Worm (Caenorhabditis elegans) whole organism, L4 larva: ENCODE measurements around the gene C50E3.13.

Experiments used
- F10B5.3 ChIP-seq: sonication (generic microtip); optimal IDR thresholded peaks from 2 replicates; lab custom pipeline; 2016; ENCODE audit warnings: mild to moderate bottlenecking, missing genetic modification characterization, missing compliant biosample characterization
- F37D6.2 ChIP-seq: sonication (generic microtip); optimal IDR thresholded peaks from 2 replicates; lab custom pipeline; 2016; ENCODE audit warnings: mild to moderate bottlenecking, missing genetic modification characterization, missing compliant biosample characterization
- F44E2.7 ChIP-seq: fragments of 200-800 bp; sonication (Bioruptor generic); IDR thresholded peaks from 2 replicates; pipeline ENCODE4 v2.1.2; 2022; ENCODE audit warnings: missing genetic modification characterization, missing compliant biosample characterization
- R02D3.7 ChIP-seq: fragments of 150-350 bp; sonication (generic microtip); optimal IDR thresholded peaks from 3 replicates; lab custom pipeline; 2014; ENCODE audit warnings: missing biosample characterization, missing genetic modification characterization
- ZK337.2 ChIP-seq: fragments of 200-800 bp; sonication (Bioruptor generic); IDR thresholded peaks from 2 replicates; pipeline ENCODE4 v1.3.6; 2022; ENCODE audit warnings: missing genetic modification reagents, missing genetic modification characterization, missing compliant biosample characterization
- aly-2 ChIP-seq: sonication (generic microtip); optimal IDR thresholded peaks from 2 replicates; lab custom pipeline; 2018; ENCODE audit warnings: missing biosample characterization, missing genetic modification characterization
- ama-1 ChIP-seq: fragments of 150-350 bp; optimal IDR thresholded peaks from 2 replicates; lab custom pipeline; 2014; ENCODE audit warnings: inconsistent platforms, mixed read lengths
- ceh-44 ChIP-seq: fragments of 200-800 bp; sonication (Bioruptor generic); IDR thresholded peaks from 2 replicates; pipeline ENCODE4 v1.3.6; 2022; ENCODE audit warnings: missing genetic modification reagents, missing genetic modification characterization, missing compliant biosample characterization
- ceh-62 ChIP-seq: sonication (generic microtip); optimal IDR thresholded peaks from 2 replicates; lab custom pipeline; 2017; ENCODE audit warnings: missing biosample characterization, missing genetic modification characterization
- ceh-82 ChIP-seq: sonication (generic microtip); optimal IDR thresholded peaks from 2 replicates; lab custom pipeline; 2017; ENCODE audit warnings: missing biosample characterization, missing genetic modification characterization
- daf-19 ChIP-seq: fragments of 200-800 bp; sonication (Bioruptor generic); conservative IDR thresholded peaks from 2 replicates; pipeline ENCODE4 v1.3.6; 2022; ENCODE audit warnings: missing genetic modification characterization, missing compliant biosample characterization
- dmd-6 ChIP-seq: fragments of 200-800 bp; sonication (Bioruptor generic); IDR thresholded peaks from 2 replicates; pipeline ENCODE4 v1.3.6; 2022; ENCODE audit warnings: missing genetic modification reagents, missing genetic modification characterization, missing compliant biosample characterization
- dve-1 ChIP-seq: sonication (generic microtip); optimal IDR thresholded peaks from 2 replicates; lab custom pipeline; 2017; ENCODE audit warnings: antibody characterized with exemption, mild to moderate bottlenecking, missing genetic modification characterization, missing compliant biosample characterization; ENCODE audit not compliant: insufficient read depth
- fos-1 ChIP-seq: fragments of 150-350 bp; optimal IDR thresholded peaks from 2 replicates; lab custom pipeline; 2014; ENCODE audit warnings: missing biosample characterization, missing genetic modification characterization
- gei-8 ChIP-seq: fragments of 200-800 bp; sonication (Bioruptor generic); optimal IDR thresholded peaks from 2 replicates; lab custom pipeline; 2018; ENCODE audit warnings: mild to moderate bottlenecking, missing genetic modification characterization, missing compliant biosample characterization
- lim-7 ChIP-seq: fragments of 200-800 bp; sonication (Bioruptor generic); IDR thresholded peaks from 2 replicates; pipeline ENCODE4 v1.3.6; 2022; ENCODE audit warnings: missing genetic modification characterization, missing compliant biosample characterization
- lin-38 ChIP-seq: fragments of 200-800 bp; sonication (Bioruptor generic); IDR thresholded peaks from 2 replicates; pipeline ENCODE4 v1.3.6; 2022; ENCODE audit warnings: missing genetic modification reagents, missing genetic modification characterization, missing compliant biosample characterization
- lin-39 ChIP-seq: fragments of 150-350 bp; optimal IDR thresholded peaks from 2 replicates; lab custom pipeline; 2014; ENCODE audit warnings: missing biosample characterization, missing genetic modification reagents, missing genetic modification characterization
- mdt-29 ChIP-seq: fragments of 200-800 bp; sonication (Bioruptor generic); IDR thresholded peaks from 2 replicates; pipeline ENCODE4 v1.3.6; 2022; ENCODE audit warnings: missing genetic modification reagents, missing genetic modification characterization, missing compliant biosample characterization
- mep-1 ChIP-seq: fragments of 150-350 bp; sonication (generic microtip); optimal IDR thresholded peaks from 3 replicates; lab custom pipeline; 2014; ENCODE audit warnings: missing biosample characterization, missing genetic modification characterization
- mxl-2 ChIP-seq: fragments of 200-800 bp; sonication (Bioruptor generic); conservative IDR thresholded peaks from 2 replicates; pipeline ENCODE4 v1.3.6; 2022; ENCODE audit warnings: missing genetic modification reagents, missing genetic modification characterization, missing compliant biosample characterization
- mxl-3 ChIP-seq: fragments of 200-800 bp; sonication (Bioruptor generic); optimal IDR thresholded peaks from 2 replicates; lab custom pipeline; 2018; ENCODE audit warnings: mild to moderate bottlenecking, missing genetic modification characterization, missing compliant biosample characterization
- nhr-111 ChIP-seq: fragments of 200-800 bp; sonication (Bioruptor generic); optimal IDR thresholded peaks from 2 replicates; lab custom pipeline; 2018; ENCODE audit warnings: mild to moderate bottlenecking, missing genetic modification characterization, missing compliant biosample characterization
- nhr-237 ChIP-seq: sonication (generic microtip); optimal IDR thresholded peaks from 2 replicates; lab custom pipeline; 2017; ENCODE audit warnings: missing biosample characterization, missing genetic modification characterization
- nhr-25 ChIP-seq: sonication (generic microtip); optimal IDR thresholded peaks from 2 replicates; lab custom pipeline; 2017; ENCODE audit warnings: missing genetic modification characterization, mild to moderate bottlenecking, missing compliant biosample characterization, antibody characterized with exemption, moderate library complexity, borderline replicate concordance; ENCODE audit not compliant: insufficient read depth
- nhr-28 ChIP-seq: fragments of 150-350 bp; optimal IDR thresholded peaks from 2 replicates; lab custom pipeline; 2014; ENCODE audit warnings: missing biosample characterization, missing genetic modification characterization
- nhr-6 ChIP-seq: fragments of 150-350 bp; optimal IDR thresholded peaks from 2 replicates; lab custom pipeline; 2014; ENCODE audit warnings: missing biosample characterization, missing genetic modification characterization
- nhr-76 ChIP-seq: fragments of 150-350 bp; optimal IDR thresholded peaks from 2 replicates; lab custom pipeline; 2014; ENCODE audit warnings: missing biosample characterization, missing genetic modification characterization
- pha-4 ChIP-seq, 2 experiments: fragments of 150-350 bp in 1 of 2; fragments of 200-800 bp in 1 of 2; sonication (Bioruptor generic) in 1 of 2; IDR thresholded peaks in 1 of 2; optimal IDR thresholded peaks in 1 of 2; 2 replicates each; pipeline versions ENCODE4 v1.3.6 to Lab custom; 2014 to 2022; ENCODE audit warnings: missing genetic modification characterization in 2 of 2, missing genetic modification reagents in 2 of 2, missing biosample characterization in 1 of 2, missing compliant biosample characterization in 1 of 2
- set-16 ChIP-seq: fragments of 200-800 bp; sonication (Bioruptor generic); IDR thresholded peaks from 2 replicates; pipeline ENCODE4 v1.3.6; 2022; ENCODE audit warnings: missing genetic modification reagents, missing genetic modification characterization, missing compliant biosample characterization
- skn-1 ChIP-seq: fragments of 150-350 bp; optimal IDR thresholded peaks from 2 replicates; lab custom pipeline; 2014; ENCODE audit warnings: missing biosample characterization, missing genetic modification characterization
- spr-3 ChIP-seq: fragments of 200-800 bp; sonication (Bioruptor generic); optimal IDR thresholded peaks from 2 replicates; lab custom pipeline; 2018; ENCODE audit warnings: mild to moderate bottlenecking, missing genetic modification characterization, missing compliant biosample characterization
- tra-1 ChIP-seq: fragments of 200-800 bp; sonication (Bioruptor generic); IDR thresholded peaks from 2 replicates; pipeline ENCODE4 v1.3.6; 2022; ENCODE audit warnings: missing genetic modification reagents, missing genetic modification characterization, missing compliant biosample characterization
- unc-62 ChIP-seq, 3 experiments: fragments of 150-350 bp in 1 of 3; sonication (generic microtip); optimal IDR thresholded peaks in 2 of 3; peaks in 1 of 3; 1 replicate in 1 of 3; 2 replicates in 2 of 3; lab custom pipeline; 2014 to 2017; ENCODE audit warnings: missing biosample characterization in 3 of 3, missing genetic modification characterization in 3 of 3, missing genetic modification reagents in 3 of 3, missing genotype in 1 of 3
- zfp-3 ChIP-seq: fragments of 200-800 bp; sonication (Bioruptor generic); conservative IDR thresholded peaks from 2 replicates; pipeline ENCODE4 v1.3.6; 2022; ENCODE audit warnings: missing genetic modification reagents, missing genetic modification characterization, missing compliant biosample characterization
- zip-2 ChIP-seq: fragments of 150-350 bp; optimal IDR thresholded peaks from 2 replicates; lab custom pipeline; 2014; ENCODE audit warnings: missing biosample characterization, missing genetic modification characterization
- ztf-11 ChIP-seq: fragments of 150-350 bp; optimal IDR thresholded peaks from 2 replicates; lab custom pipeline; 2014; ENCODE audit warnings: missing biosample characterization, missing genetic modification characterization

Gene C50E3.13

ce11 chrV:7653567-7653966, 29.5 kb upstream of the C50E3.13 start, which contains the start of gene srh-200:
Gene srh-200, minus strand, starts transcription at chrV:7653667.
- TF ChIP-seq unc-62 (GFP tag; optimal IDR thresholded peaks at IDR 0.05 in 1 of 2; lab: Kevin White, UChicago) = peak in 1 of 2 experiments; percentile 33
- no peak for TF ChIP-seq unc-62 (tag; optimal IDR thresholded peaks at IDR 0.05; lab: Kevin White, UChicago)
- TF ChIP-seq ceh-82 (tag; lab: Kevin White, UChicago) = no peak

- TF ChIP-seq aly-2 (tag; lab: Kevin White, UChicago) (no peak), nhr-6 (tag; lab: Kevin White, UChicago) (no peak), spr-3 (GFP tag; lab: Kevin White, UChicago) (no peak), set-16 (GFP tag; lab: Robert Waterston, UW) (no peak), skn-1 (tag; lab: Kevin White, UChicago) (no peak), ZK337.2 (no peak), ama-1 (lab: Kevin White, UChicago) (no peak), nhr-111 (no peak), zfp-3 (no peak), mep-1 (no peak), lin-39 (tag; lab: Kevin White, UChicago) (no peak), mxl-3 (GFP tag; lab: Kevin White, UChicago) (no peak), dmd-6 (GFP tag; lab: Robert Waterston, UW) (no peak), daf-19 (GFP tag; lab: Robert Waterston, UW) (no peak), nhr-28 (tag; lab: Kevin White, UChicago) (no peak), tra-1 (no peak), nhr-25 (tag; lab: Kevin White, UChicago) (no peak), nhr-76 (tag; lab: Kevin White, UChicago) (no peak)
- TF ChIP-seq, all 104 proteins: peak for 0
These were observed 27.7 kb upstream of the C50E3.13 start, which contains the start of gene srh-234 for ce11 chrV:7651757-7652156. Gene srh-234, minus strand, starts transcription at chrV:7651857.

- peak in 1 of 2 experiments; percentile 96 for TF ChIP-seq unc-62 (GFP tag; optimal IDR thresholded peaks at IDR 0.05 in 1 of 2; lab: Kevin White, UChicago)
- TF ChIP-seq unc-62 (tag; optimal IDR thresholded peaks at IDR 0.05; lab: Kevin White, UChicago) = no peak
- TF ChIP-seq zip-2 (tag; lab: Kevin White, UChicago) = no peak
These were observed 25.9 kb upstream of the C50E3.13 start for ce11 chrV:7649963-7650362.

- TF ChIP-seq gei-8 (no peak), R02D3.7 (no peak), nhr-76 (tag; lab: Kevin White, UChicago) (no peak)
These were observed 23.1 kb upstream of the C50E3.13 start for ce11 chrV:7647147-7647546.

DNA sequence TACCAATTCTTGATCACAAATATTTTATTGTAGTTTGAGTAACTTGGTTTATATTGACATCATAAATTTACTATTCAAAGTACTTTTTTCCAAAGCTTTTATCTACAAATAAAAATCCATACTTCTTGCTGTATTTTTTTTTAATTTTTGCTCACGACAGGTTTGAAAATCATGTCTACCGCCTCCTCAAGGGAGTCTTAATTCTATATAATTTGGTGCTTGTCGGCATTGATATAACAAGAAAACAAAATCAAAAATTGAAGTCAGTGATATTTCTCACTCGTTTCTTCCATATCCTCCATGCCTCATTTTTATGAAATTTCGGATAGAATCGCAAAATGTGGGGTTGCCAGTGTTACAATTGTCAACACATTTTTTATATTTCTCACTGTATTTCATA, 21.4 kb upstream of the C50E3.13 start, which contains the start of gene str-47:
Gene str-47, plus strand, starts transcription at position 301 of the 400 bp plus-strand sequence.
- TF ChIP-seq mxl-2 = no peak
- no peak for TF ChIP-seq mdt-29
- no peak for TF ChIP-seq nhr-111
- TF ChIP-seq ztf-11 = no peak
- no peak for TF ChIP-seq F10B5.3 (tag; lab: Kevin White, UChicago)
- TF ChIP-seq ceh-44 (GFP tag; lab: Robert Waterston, UW) = no peak
- TF ChIP-seq ceh-62 (tag; lab: Kevin White, UChicago) = no peak
- TF ChIP-seq, all 104 proteins: peak for 0

- TF ChIP-seq F44E2.7 (no peak), pha-4 (GFP tag; IDR thresholded peaks at IDR 0.05; lab: Robert Waterston, UW) (no peak), pha-4 (tag; optimal IDR thresholded peaks at IDR 0.05; lab: Kevin White, UChicago) (no peak), nhr-76 (tag; lab: Kevin White, UChicago) (no peak), dve-1 (no peak), set-16 (GFP tag; lab: Robert Waterston, UW) (no peak), F37D6.2 (no peak), daf-19 (GFP tag; lab: Robert Waterston, UW) (no peak), lin-38 (no peak), nhr-6 (tag; lab: Kevin White, UChicago) (no peak), unc-62 (GFP tag; optimal IDR thresholded peaks at IDR 0.05 in 1 of 2; lab: Kevin White, UChicago) (no peak), unc-62 (tag; optimal IDR thresholded peaks at IDR 0.05; lab: Kevin White, UChicago) (no peak), fos-1 (tag; lab: Kevin White, UChicago) (no peak), nhr-237 (tag; lab: Kevin White, UChicago) (no peak), lim-7 (GFP tag; lab: Robert Waterston, UW) (no peak)
These were observed 19.4 kb upstream of the C50E3.13 start, which contains the start of gene F07C4.11 for ce11 chrV:7643416-7643815. Gene F07C4.11, minus strand, starts transcription at chrV:7643516.
